Worm (Caenorhabditis elegans): Measurements from ENCODE around the gene str-6.

str-6 gene

DNA sequence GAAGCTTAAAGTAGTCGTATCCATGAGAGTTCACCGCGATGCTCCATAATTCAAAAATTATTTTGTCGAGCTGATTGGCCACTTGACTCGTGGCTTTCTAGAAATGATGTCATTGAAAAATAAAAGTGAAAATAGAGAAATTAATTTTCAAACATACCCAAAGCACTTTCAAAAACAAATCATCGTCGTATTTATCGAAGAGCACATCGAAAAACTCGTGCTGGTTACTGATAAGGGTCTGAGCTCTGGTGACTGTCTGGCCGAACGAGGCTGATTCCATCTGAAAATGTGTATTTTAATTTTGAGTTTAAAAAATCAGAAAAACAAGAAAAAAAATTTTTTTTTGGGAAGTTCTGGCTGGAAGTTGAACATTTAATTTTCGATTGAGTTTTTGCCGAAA lies 37.6 kb downstream of the str-6 start:
- TF ChIP-seq sox-2 (GFP tag; IDR thresholded peaks at IDR 0.05) = no peak
- no peak for TF ChIP-seq ceh-9 (tag; optimal IDR thresholded peaks at IDR 0.05)
- TF ChIP-seq sox-4 (tag; optimal IDR thresholded peaks at IDR 0.05) = no peak
- no peak for TF ChIP-seq hlh-6 (tag; optimal IDR thresholded peaks at IDR 0.05)
- no peak for TF ChIP-seq che-1 (tag; optimal IDR thresholded peaks at IDR 0.05)
- TF ChIP-seq madf-2 (tag; optimal IDR thresholded peaks at IDR 0.05) = no peak
- TF ChIP-seq nhr-11 (tag; optimal IDR thresholded peaks at IDR 0.05) = no peak

DNA sequence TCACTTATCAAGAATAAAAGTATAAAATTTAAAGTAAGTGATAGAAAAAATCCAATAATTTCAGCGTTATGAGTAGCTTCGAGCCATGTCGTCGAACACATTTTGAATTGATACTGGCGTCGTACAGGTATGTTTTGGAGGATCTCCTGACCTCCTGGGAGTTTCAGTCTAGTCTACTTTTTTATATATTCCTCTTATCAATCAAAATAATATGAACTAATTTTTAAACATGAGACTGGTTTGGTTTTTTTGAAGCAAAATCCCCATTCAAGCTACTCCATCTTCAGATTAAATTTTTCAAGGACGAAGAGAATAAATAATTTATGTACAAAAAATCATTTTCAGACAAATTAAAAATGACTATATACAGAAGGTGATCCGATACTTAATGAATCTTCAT lies 38.1 kb downstream of the str-6 start, which contains the start of gene str-101:
Gene str-101, minus strand, starts transcription at position 101 of the 400 bp plus-strand sequence.
- TF ChIP-seq syd-9 (tag; optimal IDR thresholded peaks at IDR 0.05) (no peak), Y22D7AL.16 (tag; optimal IDR thresholded peaks at IDR 0.05) (no peak), dmd-4 (tag; optimal IDR thresholded peaks at IDR 0.05; ENCODE audit: borderline replicate concordance) (no peak), lim-6 (tag; optimal IDR thresholded peaks at IDR 0.05) (no peak), hlh-13 (GFP tag; optimal IDR thresholded peaks at IDR 0.05) (no peak), ceh-45 (GFP tag; IDR thresholded peaks at IDR 0.05) (no peak), unc-42 (tag; optimal IDR thresholded peaks at IDR 0.05) (no peak), hlh-30 (tag; optimal IDR thresholded peaks at IDR 0.05; ENCODE audit: insufficient read depth) (no peak)

- TF ChIP-seq hlh-13 (GFP tag; optimal IDR thresholded peaks at IDR 0.05) (no peak), eyg-1 (tag; optimal IDR thresholded peaks at IDR 0.05) (no peak), pros-1 (tag; optimal IDR thresholded peaks at IDR 0.05) (no peak), ceh-6 (GFP tag; optimal IDR thresholded peaks at IDR 0.05) (no peak), nhr-232 (tag; optimal IDR thresholded peaks at IDR 0.05) (no peak), sox-4 (tag; optimal IDR thresholded peaks at IDR 0.05) (no peak), pqm-1 (tag; optimal IDR thresholded peaks at IDR 0.05) (no peak), ztf-16 (tag; optimal IDR thresholded peaks at IDR 0.05) (no peak), fkh-6 (tag; optimal IDR thresholded peaks at IDR 0.05) (no peak), ref-2 (tag; optimal IDR thresholded peaks at IDR 0.05) (no peak)
Observed at ce11 chrV:15710401-15710800, 39.6 kb downstream of the str-6 start, which contains the start of gene Y6E2A.1. TSS of gene Y6E2A.1 (minus strand) at chrV:15710501.

ce11 chrV:15707982-15708381 lies 42.0 kb downstream of the str-6 start:
- TF ChIP-seq dve-1 (tag; optimal IDR thresholded peaks at IDR 0.05) (no peak), sox-4 (tag; optimal IDR thresholded peaks at IDR 0.05) (no peak)

DNA sequence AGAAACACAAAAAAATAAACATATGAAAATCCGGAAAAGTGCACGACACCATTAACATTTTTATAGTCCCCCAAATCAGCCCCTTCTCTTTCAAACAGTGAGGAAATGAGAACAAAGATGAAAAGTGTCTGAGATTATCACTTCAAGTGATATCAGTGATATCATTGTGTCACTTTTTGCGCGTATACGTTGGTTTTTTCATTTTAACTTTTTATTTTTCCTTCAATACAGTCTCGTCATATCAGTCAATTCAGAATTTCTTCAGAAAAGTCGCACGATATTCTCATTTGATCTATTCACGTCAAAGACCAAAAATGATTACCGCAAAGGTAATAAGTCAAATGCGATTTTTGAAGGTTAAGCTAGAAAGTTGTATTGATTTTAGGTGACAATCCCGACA lies 45.3 kb downstream of the str-6 start, which contains the start of gene twk-34:
Gene twk-34, plus strand, starts transcription at position 216 of the 400 bp plus-strand sequence.
- TF ChIP-seq fkh-6 (tag; optimal IDR thresholded peaks at IDR 0.05) = no peak
- TF ChIP-seq pag-3 (tag; optimal IDR thresholded peaks at IDR 0.05; ENCODE audit: borderline replicate concordance) = no peak
- no peak for TF ChIP-seq syd-9 (tag; optimal IDR thresholded peaks at IDR 0.05)
- no peak for TF ChIP-seq ceh-31 (tag; optimal IDR thresholded peaks at IDR 0.05)
- TF ChIP-seq ceh-24 (tag; optimal IDR thresholded peaks at IDR 0.05) = no peak
- TF ChIP-seq elt-2 (tag; optimal IDR thresholded peaks at IDR 0.05) = no peak
- no peak for TF ChIP-seq nhr-11 (tag; optimal IDR thresholded peaks at IDR 0.05)
- no peak for TF ChIP-seq pax-1 (tag; optimal IDR thresholded peaks at IDR 0.05)

DNA sequence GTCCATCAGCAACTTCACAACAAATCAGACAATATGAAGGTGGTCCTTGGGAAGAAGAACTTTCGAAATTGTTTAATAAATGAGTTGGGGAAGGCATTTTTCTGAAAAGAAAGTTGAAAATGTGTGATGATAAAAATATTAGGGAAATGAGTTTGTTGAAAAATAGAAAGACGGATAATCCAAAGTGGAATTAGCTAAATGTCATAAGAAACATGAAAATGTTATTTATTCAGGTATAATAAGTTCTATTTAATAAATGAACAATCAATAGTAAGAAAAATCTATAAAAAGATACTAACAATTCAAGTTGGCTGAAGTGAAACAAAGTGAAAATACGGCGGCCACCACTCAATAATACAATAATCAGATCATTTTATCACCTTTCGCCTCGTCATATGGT lies 47.8 kb downstream of the str-6 start, which contains the start of gene nhr-53:
Gene nhr-53, minus strand, starts transcription at position 101 of the 400 bp plus-strand sequence.
- no peak for TF ChIP-seq npax-4 (tag; optimal IDR thresholded peaks at IDR 0.05)
- no peak for TF ChIP-seq ets-4 (tag; optimal IDR thresholded peaks at IDR 0.05)
- TF ChIP-seq pros-1 (tag; optimal IDR thresholded peaks at IDR 0.05) = no peak
- no peak for TF ChIP-seq unc-55 (GFP tag; optimal IDR thresholded peaks at IDR 0.05)
- TF ChIP-seq ceh-6 (GFP tag; optimal IDR thresholded peaks at IDR 0.05) = no peak
- TF ChIP-seq lin-11 (tag; optimal IDR thresholded peaks at IDR 0.05) = no peak
- TF ChIP-seq elt-4 (tag; optimal IDR thresholded peaks at IDR 0.05) = no peak
- TF ChIP-seq ztf-16 (tag; optimal IDR thresholded peaks at IDR 0.05) = no peak
- TF ChIP-seq hlh-30 (tag; optimal IDR thresholded peaks at IDR 0.05; ENCODE audit: insufficient read depth) = no peak
- TF ChIP-seq unc-3 (GFP tag; conservative IDR thresholded peaks at IDR 0.05) = no peak
- no peak for TF ChIP-seq unc-3 (tag; optimal IDR thresholded peaks at IDR 0.05)
- no peak for TF ChIP-seq ceh-45 (GFP tag; IDR thresholded peaks at IDR 0.05)
- TF ChIP-seq K02D7.2 (tag; optimal IDR thresholded peaks at IDR 0.05) = no peak
- TF ChIP-seq ceh-22 (tag; optimal IDR thresholded peaks at IDR 0.05) = no peak
- no peak for TF ChIP-seq eyg-1 (tag; optimal IDR thresholded peaks at IDR 0.05)
- TF ChIP-seq pat-9 (tag; optimal IDR thresholded peaks at IDR 0.05) = no peak
- TF ChIP-seq tbx-7 (tag; optimal IDR thresholded peaks at IDR 0.05) = no peak
- no peak for TF ChIP-seq syd-9 (tag; optimal IDR thresholded peaks at IDR 0.05)

Measured in whole organism, late embryonic.